Fruit fly (Drosophila melanogaster): ENCODE results near the gene alpha-Man-IIa.

Gene alpha-Man-IIa

DNA sequence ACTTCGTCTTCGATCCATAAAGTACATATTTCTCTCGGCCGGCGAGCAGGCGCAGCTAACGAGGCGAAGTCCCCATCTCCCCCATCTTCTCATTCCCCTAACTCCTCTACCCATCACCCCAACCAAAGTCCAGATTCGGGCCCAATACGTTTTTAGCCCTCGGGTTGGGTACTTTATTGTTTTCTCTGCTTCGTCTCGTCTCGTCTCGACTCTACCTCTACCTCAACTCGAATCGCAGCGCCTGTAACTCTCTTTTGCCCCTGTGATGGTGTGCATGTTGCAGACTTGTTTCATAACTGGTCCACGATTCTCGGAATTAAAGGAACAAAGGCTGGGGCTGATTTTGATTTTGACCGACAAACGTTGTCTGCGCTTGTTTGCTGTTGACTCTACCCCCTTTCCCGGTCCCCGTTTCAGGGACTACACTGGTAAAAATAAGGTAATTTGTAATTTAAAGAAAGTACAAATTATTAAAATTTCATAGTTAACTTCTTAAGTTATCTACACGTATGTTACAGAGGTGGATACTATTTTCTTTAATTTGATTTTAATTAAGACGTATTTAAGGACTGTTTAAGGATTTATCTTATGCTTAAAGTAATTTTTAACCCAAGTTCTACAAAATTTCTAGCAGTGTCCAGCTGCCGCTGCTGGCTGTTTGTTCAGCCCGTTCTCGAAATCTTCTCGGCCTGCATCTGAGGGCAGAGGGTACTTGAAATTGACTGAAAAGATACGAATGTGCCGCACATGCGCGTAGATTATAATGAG is 33.5 kb upstream of the alpha-Man-IIa start (continued):
- TF ChIP-seq disco-r (GFP tag; optimal IDR thresholded peaks at IDR 0.05) (no peak), gem (tag; optimal IDR thresholded peaks at IDR 0.05) (peak; percentile 83), Fer1 (GFP tag; optimal IDR thresholded peaks at IDR 0.05) (peak; percentile 32), CG30403 (GFP tag; optimal IDR thresholded peaks at IDR 0.05) (peak; percentile 51), CG4282 (GFP tag; optimal IDR thresholded peaks at IDR 0.05) (no peak), CG16779 (GFP tag; IDR thresholded peaks at IDR 0.05) (no peak), CG7372 (GFP tag; IDR thresholded peaks at IDR 0.05) (no peak), CG4424 (GFP tag; optimal IDR thresholded peaks at IDR 0.05) (peak; percentile 68), CG30020 (tag; optimal IDR thresholded peaks at IDR 0.05) (peak; percentile 27), Sry-β (GFP tag; optimal IDR thresholded peaks at IDR 0.05) (no peak), en (GFP tag; optimal IDR thresholded peaks at IDR 0.05) (no peak), dmrt99B (tag; optimal IDR thresholded peaks at IDR 0.05) (peak; percentile 48), CG17568 (GFP tag; optimal IDR thresholded peaks at IDR 0.05) (peak; percentile 0), vnd (GFP tag; IDR thresholded peaks at IDR 0.05; ENCODE audit: partially characterized antibody) (0 out of 3 replicates have a peak, but pooled peaks have one; percentile 24), Sox102F (GFP tag; optimal IDR thresholded peaks at IDR 0.05) (no peak), NfI (GFP tag; optimal IDR thresholded peaks at IDR 0.05) (no peak), Tbp (GFP tag; optimal IDR thresholded peaks at IDR 0.05) (no peak), CG14965 (GFP tag; optimal IDR thresholded peaks at IDR 0.05; ENCODE audit: borderline replicate concordance) (no peak), gce (GFP tag; IDR thresholded peaks at IDR 0.05) (no peak), pfk (GFP tag; optimal IDR thresholded peaks at IDR 0.05) (no peak), zf30C (GFP tag; optimal IDR thresholded peaks at IDR 0.05) (peak; percentile 95), CG8478 (optimal IDR thresholded peaks at IDR 0.05) (no peak), Camta (GFP tag; optimal IDR thresholded peaks at IDR 0.05) (peak; percentile 47), CG5953 (GFP tag; IDR thresholded peaks at IDR 0.05) (no peak), knrl (GFP tag; IDR thresholded peaks at IDR 0.05; ENCODE audit: partially characterized antibody) (no peak), B-H2 (GFP tag; optimal IDR thresholded peaks at IDR 0.05) (no peak), CG8359 (GFP tag; optimal IDR thresholded peaks at IDR 0.05; ENCODE audit: borderline replicate concordance) (peak; percentile 25), C15 (GFP tag; IDR thresholded peaks at IDR 0.05) (no peak), CG31441 (GFP tag; IDR thresholded peaks at IDR 0.05) (peak; percentile 71), cas (GFP tag; IDR thresholded peaks at IDR 0.05) (no peak), CG34376 (GFP tag; optimal IDR thresholded peaks at IDR 0.05) (no peak), E2f2 (GFP tag; IDR thresholded peaks at IDR 0.05) (no peak), insv (GFP tag; optimal IDR thresholded peaks at IDR 0.05) (no peak), CG10209 (GFP tag; optimal IDR thresholded peaks at IDR 0.05) (peak; percentile 58), CG8089 (GFP tag; optimal IDR thresholded peaks at IDR 0.05) (no peak), Hsf (GFP tag; optimal IDR thresholded peaks at IDR 0.05) (no peak), Optix (GFP tag; IDR thresholded peaks at IDR 0.05) (0 out of 3 replicates have a peak, but pooled peaks have one; percentile 19), CG9817 (tag; optimal IDR thresholded peaks at IDR 0.05) (no peak), org-1 (GFP tag; optimal IDR thresholded peaks at IDR 0.05) (no peak), CG10431 (GFP tag; optimal IDR thresholded peaks at IDR 0.05) (peak; percentile 30), so (GFP tag; IDR thresholded peaks at IDR 0.05) (no peak), CG10959 (GFP tag; IDR thresholded peaks at IDR 0.05) (peak; percentile 63; the same call in 1 of the 2 replicates), Hey (tag; optimal IDR thresholded peaks at IDR 0.05) (no peak), ro (GFP tag; IDR thresholded peaks at IDR 0.05) (no peak), ken (GFP tag; IDR thresholded peaks at IDR 0.05) (no peak), corto (GFP tag; optimal IDR thresholded peaks at IDR 0.05) (peak; percentile 95), Doc2 (GFP tag; IDR thresholded peaks at IDR 0.05) (no peak), ttk (GFP tag; IDR thresholded peaks at IDR 0.05) (no peak), stwl (tag; optimal IDR thresholded peaks at IDR 0.05) (no peak), CG7357 (GFP tag; IDR thresholded peaks at IDR 0.05) (peak; percentile 32; the same call in 1 of the 3 replicates)
